Worm (Caenorhabditis elegans) whole organism, young adult: Measurements from ENCODE around the gene H23L24.4.

Experiments
- B0019.2 ChIP-seq: fragments of 200-800 bp; sonication (Bioruptor generic); conservative IDR thresholded peaks from 2 replicates; pipeline ENCODE4 v1.3.6; 2022; ENCODE audit warnings: missing genetic modification reagents, missing genetic modification characterization, missing compliant biosample characterization
- B0035.1 ChIP-seq: sonication (generic microtip); optimal IDR thresholded peaks from 2 replicates; lab custom pipeline; 2016; ENCODE audit warnings: missing genetic modification characterization, mild to moderate bottlenecking, missing compliant biosample characterization, missing genotype, missing genetic modification reagents
- B0261.1 ChIP-seq: sonication (generic microtip); optimal IDR thresholded peaks from 2 replicates; lab custom pipeline; 2016; ENCODE audit warnings: mild to moderate bottlenecking, missing genetic modification characterization, moderate library complexity, missing compliant biosample characterization
- B0336.3 ChIP-seq: fragments of 200-800 bp; sonication (Bioruptor generic); IDR thresholded peaks from 2 replicates; pipeline ENCODE4 v1.3.6; 2022; ENCODE audit warnings: missing genetic modification characterization, missing compliant biosample characterization
- F10E7.11 ChIP-seq: sonication (generic microtip); optimal IDR thresholded peaks from 2 replicates; lab custom pipeline; 2017; ENCODE audit warnings: mild to moderate bottlenecking, missing genetic modification characterization, moderate library complexity, missing compliant biosample characterization
- F33H1.4 ChIP-seq: fragments of 200-800 bp; sonication (Bioruptor generic); IDR thresholded peaks from 2 replicates; pipeline ENCODE4 v1.3.6; 2022; ENCODE audit warnings: missing genetic modification reagents, missing genetic modification characterization, missing compliant biosample characterization
- F37B4.10 ChIP-seq: fragments of 200-800 bp; sonication (Bioruptor generic); IDR thresholded peaks from 2 replicates; pipeline ENCODE4 v1.3.6; 2022; ENCODE audit warnings: missing genetic modification characterization, missing compliant biosample characterization
- F39B2.1 ChIP-seq: fragments of 200-800 bp; sonication (Bioruptor generic); IDR thresholded peaks from 2 replicates; pipeline ENCODE4 v1.3.6; 2022; ENCODE audit warnings: missing genetic modification reagents, missing genetic modification characterization, missing compliant biosample characterization
- F55B11.4 ChIP-seq: sonication (generic microtip); optimal IDR thresholded peaks from 2 replicates; lab custom pipeline; 2016; ENCODE audit warnings: missing compliant biosample characterization, missing genetic modification characterization, borderline replicate concordance; ENCODE audit not compliant: insufficient read depth
- F57A8.1 ChIP-seq: fragments of 200-800 bp; sonication (Bioruptor generic); optimal IDR thresholded peaks from 2 replicates; lab custom pipeline; 2018; ENCODE audit warnings: mild to moderate bottlenecking, missing genetic modification characterization, moderate library complexity, missing compliant biosample characterization
- K11D2.4 ChIP-seq: fragments of 200-800 bp; sonication (Bioruptor generic); IDR thresholded peaks from 2 replicates; pipeline ENCODE4 v1.3.6; 2022; ENCODE audit warnings: missing genetic modification reagents, missing genetic modification characterization, missing compliant biosample characterization
- Y56A3A.18 ChIP-seq: fragments of 200-800 bp; sonication (Bioruptor generic); IDR thresholded peaks from 2 replicates; pipeline ENCODE4 v1.3.6; 2022; ENCODE audit warnings: missing genetic modification reagents, missing genetic modification characterization, missing compliant biosample characterization
- Y67H2A.10 ChIP-seq: fragments of 200-800 bp; sonication (Bioruptor generic); conservative IDR thresholded peaks from 2 replicates; pipeline ENCODE4 v1.3.6; 2022; ENCODE audit warnings: missing genetic modification reagents, missing genetic modification characterization, missing compliant biosample characterization
- athp-1 ChIP-seq: sonication (generic microtip); optimal IDR thresholded peaks from 2 replicates; lab custom pipeline; 2017; ENCODE audit warnings: mild to moderate bottlenecking, missing genetic modification characterization, missing compliant biosample characterization
- bed-2 ChIP-seq: fragments of 200-800 bp; sonication (Bioruptor generic); IDR thresholded peaks from 2 replicates; pipeline ENCODE4 v1.3.6; 2022; ENCODE audit warnings: missing genetic modification reagents, missing genetic modification characterization, missing compliant biosample characterization
- cebp-1 ChIP-seq, 2 experiments: fragments of 200-800 bp in 1 of 2; sonication (Bioruptor generic) in 1 of 2; sonication (generic microtip) in 1 of 2; IDR thresholded peaks in 1 of 2; optimal IDR thresholded peaks in 1 of 2; 2 replicates each; pipeline versions ENCODE4 v1.3.6 to Lab custom; 2017 to 2022; ENCODE audit warnings: missing compliant biosample characterization in 2 of 2, missing genetic modification characterization in 2 of 2, mild to moderate bottlenecking in 1 of 2, missing genetic modification reagents in 1 of 2, moderate library complexity in 1 of 2
- ceh-58 ChIP-seq: fragments of 200-800 bp; sonication (Bioruptor generic); IDR thresholded peaks from 2 replicates; pipeline ENCODE4 v1.3.6; 2022; ENCODE audit warnings: missing genetic modification characterization, missing compliant biosample characterization
- ceh-91 ChIP-seq: fragments of 200-800 bp; sonication (Bioruptor generic); IDR thresholded peaks from 2 replicates; pipeline ENCODE4 v1.3.6; 2022; ENCODE audit warnings: missing genetic modification reagents, missing genetic modification characterization, missing compliant biosample characterization
- dox-1 ChIP-seq: fragments of 200-800 bp; sonication (Bioruptor generic); IDR thresholded peaks from 2 replicates; pipeline ENCODE4 v1.3.6; 2022; ENCODE audit warnings: missing genetic modification reagents, missing genetic modification characterization, missing compliant biosample characterization
- ekl-4 ChIP-seq: fragments of 200-800 bp; sonication (Bioruptor generic); IDR thresholded peaks from 2 replicates; pipeline ENCODE4 v1.3.6; 2022; ENCODE audit warnings: missing genetic modification reagents, missing genetic modification characterization, missing compliant biosample characterization
- ets-4 ChIP-seq: fragments of 200-800 bp; sonication (Bioruptor generic); optimal IDR thresholded peaks from 2 replicates; lab custom pipeline; 2018; ENCODE audit warnings: mild to moderate bottlenecking, missing genetic modification characterization, missing compliant biosample characterization
- gei-17 ChIP-seq: fragments of 200-800 bp; sonication (Bioruptor generic); optimal IDR thresholded peaks from 2 replicates; lab custom pipeline; 2018; ENCODE audit warnings: mild to moderate bottlenecking, missing genetic modification characterization, missing compliant biosample characterization
- him-1 ChIP-seq: sonication (generic microtip); optimal IDR thresholded peaks from 2 replicates; lab custom pipeline; 2016; ENCODE audit warnings: missing genotype, missing genetic modification reagents, missing genetic modification characterization, missing compliant biosample characterization
- hlh-26 ChIP-seq: fragments of 200-800 bp; sonication (Bioruptor generic); conservative IDR thresholded peaks from 2 replicates; pipeline ENCODE4 v1.3.6; 2022; ENCODE audit warnings: missing genetic modification reagents, missing genetic modification characterization, missing compliant biosample characterization
- hmg-20 ChIP-seq: fragments of 200-800 bp; sonication (Bioruptor generic); IDR thresholded peaks from 2 replicates; pipeline ENCODE4 v1.3.6; 2022; ENCODE audit warnings: missing genetic modification reagents, missing genetic modification characterization, missing compliant biosample characterization
- lag-1 ChIP-seq: fragments of 200-800 bp; sonication (Bioruptor generic); IDR thresholded peaks from 2 replicates; pipeline ENCODE4 v1.3.6; 2022; ENCODE audit warnings: missing genetic modification reagents, missing genetic modification characterization, missing compliant biosample characterization
- lin-35 ChIP-seq, 3 experiments: fragments of 150-350 bp in 2 of 3; sonication (generic microtip) in 1 of 3; optimal IDR thresholded peaks; 2 replicates each; lab custom pipeline; 2014 to 2018; ENCODE audit warnings: missing biosample characterization in 3 of 3, missing genetic modification characterization in 3 of 3, missing genetic modification reagents in 3 of 3
- lin-54 ChIP-seq: fragments of 200-800 bp; sonication (Bioruptor generic); optimal IDR thresholded peaks from 2 replicates; lab custom pipeline; 2018; ENCODE audit warnings: mild to moderate bottlenecking, missing genetic modification characterization, missing compliant biosample characterization
- lsl-1 ChIP-seq: fragments of 200-800 bp; sonication (Bioruptor generic); optimal IDR thresholded peaks from 2 replicates; lab custom pipeline; 2018; ENCODE audit warnings: mild to moderate bottlenecking, missing genetic modification characterization, moderate library complexity, missing compliant biosample characterization
- madf-10 ChIP-seq: sonication (generic microtip); optimal IDR thresholded peaks from 2 replicates; lab custom pipeline; 2016; ENCODE audit warnings: mild to moderate bottlenecking, missing genetic modification characterization, missing compliant biosample characterization
- mcd-1 ChIP-seq: fragments of 200-800 bp; sonication (Bioruptor generic); IDR thresholded peaks from 2 replicates; pipeline ENCODE4 v1.3.6; 2022; ENCODE audit warnings: missing genetic modification reagents, missing genetic modification characterization, missing compliant biosample characterization
- mes-4 ChIP-seq: sonication (generic microtip); optimal IDR thresholded peaks from 2 replicates; lab custom pipeline; 2016; ENCODE audit warnings: missing genotype, missing genetic modification characterization, missing compliant biosample characterization
- mxl-1 ChIP-seq: sonication (generic microtip); optimal IDR thresholded peaks from 2 replicates; lab custom pipeline; 2016; ENCODE audit warnings: missing genetic modification characterization, missing compliant biosample characterization
- nfyb-1 ChIP-seq: fragments of 200-800 bp; sonication (Bioruptor generic); IDR thresholded peaks from 2 replicates; pipeline ENCODE4 v1.3.6; 2022; ENCODE audit warnings: missing genetic modification reagents, missing genetic modification characterization, missing compliant biosample characterization
- nhr-27 ChIP-seq: fragments of 200-800 bp; sonication (Bioruptor generic); optimal IDR thresholded peaks from 2 replicates; lab custom pipeline; 2018; ENCODE audit warnings: mild to moderate bottlenecking, missing genetic modification characterization, moderate library complexity, missing compliant biosample characterization
- pbrm-1 ChIP-seq: fragments of 200-800 bp; sonication (Bioruptor generic); IDR thresholded peaks from 2 replicates; pipeline ENCODE4 v1.3.6; 2022; ENCODE audit warnings: missing genetic modification reagents, missing genetic modification characterization, missing compliant biosample characterization
- rec-8 ChIP-seq, 2 experiments: sonication (generic microtip); optimal IDR thresholded peaks; 2 replicates each; lab custom pipeline; 2016; ENCODE audit warnings: mild to moderate bottlenecking in 2 of 2, missing genetic modification characterization in 2 of 2, missing genetic modification reagents in 2 of 2, missing genotype in 2 of 2, missing biosample characterization in 1 of 2, missing compliant biosample characterization in 1 of 2, moderate library complexity in 1 of 2
- sea-2 ChIP-seq: fragments of 200-800 bp; sonication (Bioruptor generic); IDR thresholded peaks from 2 replicates; pipeline ENCODE4 v1.3.6; 2022; ENCODE audit warnings: missing genetic modification characterization, missing compliant biosample characterization
- snpc-1.1 ChIP-seq: sonication (generic microtip); optimal IDR thresholded peaks from 2 replicates; lab custom pipeline; 2017; ENCODE audit warnings: missing genetic modification characterization, mild to moderate bottlenecking, missing compliant biosample characterization, antibody characterized with exemption, moderate library complexity, missing genotype, missing genetic modification reagents; ENCODE audit not compliant: insufficient read depth
- snpc-3.4 ChIP-seq: sonication (generic microtip); optimal IDR thresholded peaks from 2 replicates; lab custom pipeline; 2017; ENCODE audit warnings: missing genetic modification characterization, mild to moderate bottlenecking, missing compliant biosample characterization, antibody characterized with exemption, moderate library complexity, missing genotype, missing genetic modification reagents
- somi-1 ChIP-seq: fragments of 200-800 bp; sonication (Bioruptor generic); optimal IDR thresholded peaks from 2 replicates; lab custom pipeline; 2018; ENCODE audit warnings: mild to moderate bottlenecking, missing genetic modification characterization, missing compliant biosample characterization
- tbx-9 ChIP-seq: sonication (generic microtip); optimal IDR thresholded peaks from 2 replicates; lab custom pipeline; 2016; ENCODE audit warnings: borderline replicate concordance, missing genetic modification characterization, inconsistent platforms, missing compliant biosample characterization
- tlf-1 ChIP-seq: fragments of 200-800 bp; sonication (Bioruptor generic); optimal IDR thresholded peaks from 2 replicates; lab custom pipeline; 2018; ENCODE audit warnings: mild to moderate bottlenecking, missing genetic modification characterization, missing compliant biosample characterization
- unc-130 ChIP-seq: sonication (generic microtip); optimal IDR thresholded peaks from 2 replicates; lab custom pipeline; 2016; ENCODE audit warnings: missing genetic modification reagents, missing genetic modification characterization, missing compliant biosample characterization
- unc-62 ChIP-seq: fragments of 150-350 bp; optimal IDR thresholded peaks from 2 replicates; lab custom pipeline; 2014; ENCODE audit warnings: missing biosample characterization, missing genetic modification reagents, missing genetic modification characterization
- zfh-2 ChIP-seq: fragments of 200-800 bp; sonication (Bioruptor generic); conservative IDR thresholded peaks from 2 replicates; pipeline ENCODE4 v1.3.6; 2022; ENCODE audit warnings: missing genetic modification reagents, missing genetic modification characterization, missing compliant biosample characterization
- zim-3 ChIP-seq: sonication (generic microtip); optimal IDR thresholded peaks from 2 replicates; lab custom pipeline; 2017; ENCODE audit warnings: mild to moderate bottlenecking, missing genetic modification characterization, moderate library complexity, missing compliant biosample characterization

The H23L24.4 gene

DNA sequence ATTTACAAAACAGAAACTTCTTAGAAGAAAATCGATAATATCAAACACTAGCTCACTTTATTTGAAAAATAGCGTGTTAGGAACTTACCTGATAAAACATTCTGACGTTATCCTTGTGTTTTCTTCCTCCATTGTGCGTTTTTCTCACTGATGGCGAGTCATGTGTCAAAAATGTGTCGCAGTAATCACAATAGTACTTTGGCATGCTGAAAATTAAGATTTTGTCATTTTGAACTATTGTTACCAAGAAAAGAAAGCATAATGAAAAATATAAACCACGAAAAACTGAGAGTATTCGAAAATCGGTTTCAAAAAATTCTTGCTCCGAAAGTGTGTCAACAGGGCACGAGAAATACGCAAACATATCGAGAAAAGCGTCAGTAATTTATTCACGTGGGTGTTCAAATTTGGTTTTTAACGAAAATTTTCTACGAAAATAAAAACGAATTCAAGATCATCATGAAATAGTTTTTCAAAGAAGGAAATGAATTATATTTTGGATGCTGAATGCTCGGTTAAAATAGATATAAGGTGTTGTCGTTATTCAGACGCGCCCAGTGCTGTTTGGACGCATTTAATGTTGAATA is 17.7 kb downstream of the H23L24.4 start, which contains the start of gene snrp-3 (continued):
- TF ChIP-seq F10E7.11 (tag; lab: Kevin White, UChicago) (no peak), sea-2 (GFP tag; lab: Robert Waterston, UW) (no peak), ekl-4 (GFP tag; lab: Robert Waterston, UW) (peak; percentile 52; the same call in 1 of the 2 replicates), rec-8 (tag; optimal IDR thresholded peaks at IDR 0.05; lab: Kevin White, UChicago) (no peak), madf-10 (peak; percentile 42), tlf-1 (GFP tag; lab: Kevin White, UChicago) (peak; percentile 36), B0019.2 (no peak), lin-35 (GFP tag; optimal IDR thresholded peaks at IDR 0.05; lab: Kevin White, UChicago) (peak; percentile 49 to 94 (median 60)), F57A8.1 (GFP tag; lab: Kevin White, UChicago) (no peak), hmg-20 (GFP tag; lab: Robert Waterston, UW) (peak; percentile 73), hlh-26 (no peak), ceh-58 (GFP tag; lab: Robert Waterston, UW) (no peak), F39B2.1 (GFP tag; lab: Robert Waterston, UW) (no peak), cebp-1 (GFP tag; IDR thresholded peaks at IDR 0.05; lab: Robert Waterston, UW) (no peak), cebp-1 (tag; optimal IDR thresholded peaks at IDR 0.05; lab: Kevin White, UChicago) (peak; percentile 75), ceh-91 (GFP tag; lab: Robert Waterston, UW) (no peak), dox-1 (GFP tag; lab: Robert Waterston, UW) (no peak; the same call in 1 of the 2 replicates), mxl-1 (tag; lab: Kevin White, UChicago) (no peak), bed-2 (GFP tag; lab: Robert Waterston, UW) (no peak), F33H1.4 (GFP tag; lab: Robert Waterston, UW) (peak; percentile 67), F55B11.4 (no peak), nhr-27 (no peak), B0261.1 (tag; lab: Kevin White, UChicago) (no peak), mcd-1 (GFP tag; lab: Robert Waterston, UW) (peak; percentile 76), mes-4 (no peak), lag-1 (no peak), unc-62 (GFP tag; lab: Kevin White, UChicago) (no peak), lsl-1 (GFP tag; lab: Kevin White, UChicago) (peak; percentile 63), B0035.1 (tag; lab: Kevin White, UChicago) (no peak), snpc-1.1 (tag; lab: Kevin White, UChicago) (peak; percentile 1), somi-1 (GFP tag; lab: Kevin White, UChicago) (no peak), unc-130 (peak; percentile 23), Y67H2A.10 (GFP tag; lab: Robert Waterston, UW) (no peak), athp-1 (tag; lab: Kevin White, UChicago) (no peak), zfh-2 (GFP tag; lab: Robert Waterston, UW) (no peak), F37B4.10 (GFP tag; lab: Robert Waterston, UW) (no peak), ets-4 (GFP tag; lab: Kevin White, UChicago) (no peak), him-1 (no peak), tbx-9 (no peak), zim-3 (tag; lab: Kevin White, UChicago) (no peak), pbrm-1 (GFP tag; lab: Robert Waterston, UW) (peak; percentile 43; the same call in 1 of the 2 replicates), B0336.3 (GFP tag; lab: Robert Waterston, UW) (0 out of 2 replicates have a peak, but pooled peaks have one; percentile 42), K11D2.4 (GFP tag; lab: Robert Waterston, UW) (no peak; the same call in 1 of the 2 replicates), Y56A3A.18 (no peak), nfyb-1 (GFP tag; lab: Robert Waterston, UW) (peak; percentile 73), gei-17 (GFP tag; lab: Kevin White, UChicago) (no peak), snpc-3.4 (tag; lab: Kevin White, UChicago) (no peak), lin-54 (GFP tag; lab: Kevin White, UChicago) (peak; percentile 95)
